Worm (Caenorhabditis elegans) whole organism, L1 larva: ENCODE measurements around the gene C45G9.9.

Experiments used
- C16A3.4 ChIP-seq: fragments of 150-350 bp; optimal IDR thresholded peaks from 2 replicates; lab custom pipeline; 2014; ENCODE audit warnings: missing biosample characterization, missing genetic modification characterization
- F16B12.6 ChIP-seq: fragments of 150-350 bp; optimal IDR thresholded peaks from 2 replicates; lab custom pipeline; 2014; ENCODE audit warnings: missing biosample characterization, missing genetic modification characterization
- Y116A8C.19 ChIP-seq: sonication (generic microtip); optimal IDR thresholded peaks from 2 replicates; lab custom pipeline; 2016; ENCODE audit warnings: missing compliant biosample characterization, missing genetic modification characterization, borderline replicate concordance
- aha-1 ChIP-seq: fragments of 150-350 bp; optimal IDR thresholded peaks from 2 replicates; lab custom pipeline; 2014; ENCODE audit warnings: missing biosample characterization, missing genetic modification characterization
- aly-2 ChIP-seq: fragments of 150-350 bp; optimal IDR thresholded peaks from 2 replicates; lab custom pipeline; 2014; ENCODE audit warnings: missing biosample characterization, missing genetic modification characterization
- blmp-1 ChIP-seq: fragments of 150-350 bp; optimal IDR thresholded peaks from 2 replicates; lab custom pipeline; 2014; ENCODE audit warnings: missing biosample characterization, missing genetic modification characterization
- ceh-8 ChIP-seq: fragments of 200-800 bp; sonication (Bioruptor generic); optimal IDR thresholded peaks from 2 replicates; lab custom pipeline; 2018; ENCODE audit warnings: mild to moderate bottlenecking, missing genetic modification characterization, moderate library complexity, missing compliant biosample characterization
- ceh-82 ChIP-seq, 3 experiments: fragments of 150-350 bp in 1 of 3; sonication (generic microtip) in 2 of 3; optimal IDR thresholded peaks; 2 replicates each; lab custom pipeline; 2014 to 2017; ENCODE audit warnings: missing biosample characterization in 3 of 3, missing genetic modification characterization in 3 of 3
- ceh-88 ChIP-seq: fragments of 200-800 bp; sonication (Bioruptor generic); IDR thresholded peaks from 2 replicates; pipeline ENCODE4 v1.3.6; 2022; ENCODE audit warnings: missing genetic modification characterization, missing compliant biosample characterization
- ces-1 ChIP-seq: fragments of 150-350 bp; optimal IDR thresholded peaks from 2 replicates; lab custom pipeline; 2014; ENCODE audit warnings: missing biosample characterization, missing genetic modification reagents, missing genetic modification characterization
- efl-1 ChIP-seq, 4 experiments: fragments of 150-350 bp; optimal IDR thresholded peaks in 3 of 4; peaks in 1 of 4; 1 replicate in 1 of 4; 2 replicates in 3 of 4; lab custom pipeline; 2014; ENCODE audit warnings: missing biosample characterization in 2 of 4, missing genetic modification characterization in 2 of 4, missing genetic modification reagents in 2 of 4
- egl-27 ChIP-seq, 2 experiments: fragments of 150-350 bp in 1 of 2; sonication (generic microtip); optimal IDR thresholded peaks; 3 replicates each; lab custom pipeline; 2017 to 2018; ENCODE audit warnings: missing biosample characterization in 2 of 2, missing genetic modification characterization in 2 of 2, missing genetic modification reagents in 2 of 2
- elt-2 ChIP-seq: sonication (generic microtip); optimal IDR thresholded peaks from 2 replicates; lab custom pipeline; 2016; ENCODE audit warnings: missing genetic modification characterization, mild to moderate bottlenecking, inconsistent platforms, missing compliant biosample characterization, missing genetic modification reagents
- elt-3 ChIP-seq, 6 experiments: fragments of 150-350 bp in 1 of 6; sonication (generic microtip); optimal IDR thresholded peaks; 2 replicates each; lab custom pipeline; 2017 to 2018; ENCODE audit warnings: missing biosample characterization in 6 of 6, missing genetic modification characterization in 6 of 6, inconsistent platforms in 1 of 6
- fkh-4 ChIP-seq: sonication (generic microtip); optimal IDR thresholded peaks from 2 replicates; lab custom pipeline; 2016; ENCODE audit warnings: missing compliant biosample characterization, missing genetic modification characterization, borderline replicate concordance
- fkh-8 ChIP-seq: sonication (generic microtip); optimal IDR thresholded peaks from 2 replicates; lab custom pipeline; 2016; ENCODE audit warnings: mild to moderate bottlenecking, missing genetic modification characterization, missing compliant biosample characterization
- hlh-4 ChIP-seq: sonication (generic microtip); optimal IDR thresholded peaks from 2 replicates; lab custom pipeline; 2016; ENCODE audit warnings: mild to moderate bottlenecking, missing genetic modification characterization, missing compliant biosample characterization
- isw-1 ChIP-seq: fragments of 200-800 bp; sonication (Bioruptor generic); IDR thresholded peaks from 2 replicates; pipeline ENCODE4 v1.3.6; 2022; ENCODE audit warnings: missing genetic modification characterization, missing compliant biosample characterization
- jun-1 ChIP-seq: fragments of 150-350 bp; optimal IDR thresholded peaks from 2 replicates; lab custom pipeline; 2014; ENCODE audit warnings: missing biosample characterization, missing genetic modification reagents, missing genetic modification characterization
- lin-14 ChIP-seq: fragments of 200-800 bp; sonication (Bioruptor generic); optimal IDR thresholded peaks from 2 replicates; lab custom pipeline; 2018; ENCODE audit warnings: mild to moderate bottlenecking, missing genetic modification characterization, moderate library complexity, missing compliant biosample characterization
- lin-15B ChIP-seq: fragments of 150-350 bp; sonication (generic microtip); optimal IDR thresholded peaks from 3 replicates; lab custom pipeline; 2014; ENCODE audit warnings: missing biosample characterization, missing genetic modification characterization
- lin-35 ChIP-seq, 2 experiments: fragments of 150-350 bp; optimal IDR thresholded peaks; 2 replicates each; lab custom pipeline; 2014; ENCODE audit warnings: missing biosample characterization in 2 of 2, missing genetic modification characterization in 2 of 2, missing genetic modification reagents in 2 of 2
- lsy-2 ChIP-seq, 2 experiments: fragments of 150-350 bp; optimal IDR thresholded peaks; 2 replicates each; lab custom pipeline; 2014; ENCODE audit warnings: missing biosample characterization in 2 of 2, missing genetic modification characterization in 2 of 2
- mab-9 ChIP-seq: fragments of 200-800 bp; sonication (Bioruptor generic); IDR thresholded peaks from 2 replicates; pipeline ENCODE4 v1.3.6; 2022; ENCODE audit warnings: missing genetic modification reagents, missing genetic modification characterization, missing compliant biosample characterization
- mdl-1 ChIP-seq, 2 experiments: fragments of 150-350 bp; optimal IDR thresholded peaks; 2 replicates each; lab custom pipeline; 2014 to 2017; ENCODE audit warnings: missing biosample characterization in 2 of 2, missing genetic modification characterization in 2 of 2, inconsistent platforms in 1 of 2
- mef-2 ChIP-seq: fragments of 150-350 bp; optimal IDR thresholded peaks from 2 replicates; lab custom pipeline; 2014; ENCODE audit warnings: missing biosample characterization, missing genetic modification characterization
- mep-1 ChIP-seq: fragments of 150-350 bp; optimal IDR thresholded peaks from 2 replicates; lab custom pipeline; 2014; ENCODE audit warnings: missing biosample characterization, missing genetic modification characterization
- nhr-19 ChIP-seq: fragments of 200-800 bp; sonication (Bioruptor generic); conservative IDR thresholded peaks from 2 replicates; pipeline ENCODE4 v1.3.6; 2022; ENCODE audit warnings: missing genetic modification characterization, missing compliant biosample characterization
- nhr-20 ChIP-seq: sonication (generic microtip); optimal IDR thresholded peaks from 2 replicates; lab custom pipeline; 2016; ENCODE audit warnings: mild to moderate bottlenecking, missing genetic modification characterization, missing compliant biosample characterization
- nhr-237 ChIP-seq: fragments of 150-350 bp; optimal IDR thresholded peaks from 2 replicates; lab custom pipeline; 2014; ENCODE audit warnings: missing biosample characterization, missing genetic modification characterization
- nhr-47 ChIP-seq: sonication (generic microtip); optimal IDR thresholded peaks from 2 replicates; lab custom pipeline; 2016; ENCODE audit warnings: mild to moderate bottlenecking, missing genetic modification characterization, moderate library complexity, missing compliant biosample characterization
- nhr-71 ChIP-seq: sonication (generic microtip); optimal IDR thresholded peaks from 2 replicates; lab custom pipeline; 2016; ENCODE audit warnings: mild to moderate bottlenecking, missing genetic modification characterization, moderate library complexity, missing compliant biosample characterization
- nhr-76 ChIP-seq: sonication (generic microtip); optimal IDR thresholded peaks from 2 replicates; lab custom pipeline; 2017; ENCODE audit warnings: missing biosample characterization, missing genetic modification characterization
- nhr-77 ChIP-seq: fragments of 150-350 bp; optimal IDR thresholded peaks from 2 replicates; lab custom pipeline; 2014; ENCODE audit warnings: missing biosample characterization, missing genetic modification characterization
- nhr-84 ChIP-seq: sonication (generic microtip); optimal IDR thresholded peaks from 2 replicates; lab custom pipeline; 2017; ENCODE audit warnings: missing biosample characterization, missing genetic modification characterization
- nhr-85 ChIP-seq: sonication (generic microtip); peaks from one replicate; lab custom pipeline; 2016; ENCODE audit warnings: missing genetic modification characterization, inconsistent platforms, missing compliant biosample characterization
- nhr-90 ChIP-seq: sonication (generic microtip); optimal IDR thresholded peaks from 2 replicates; lab custom pipeline; 2016; ENCODE audit warnings: mild to moderate bottlenecking, missing genetic modification characterization, missing compliant biosample characterization; ENCODE audit not compliant: poor library complexity
- pag-3 ChIP-seq: sonication (generic microtip); optimal IDR thresholded peaks from 2 replicates; lab custom pipeline; 2017; ENCODE audit warnings: missing genetic modification characterization, mild to moderate bottlenecking, missing compliant biosample characterization, antibody characterized with exemption, borderline replicate concordance; ENCODE audit not compliant: insufficient read depth
- pqm-1 ChIP-seq: sonication (generic microtip); optimal IDR thresholded peaks from 3 replicates; lab custom pipeline; 2017; ENCODE audit warnings: missing biosample characterization, missing genetic modification characterization
- rnt-1 ChIP-seq: sonication (generic microtip); optimal IDR thresholded peaks from 2 replicates; lab custom pipeline; 2016; ENCODE audit warnings: mild to moderate bottlenecking, missing genetic modification characterization, moderate library complexity, missing compliant biosample characterization
- snu-23 ChIP-seq: sonication (generic microtip); optimal IDR thresholded peaks from 2 replicates; lab custom pipeline; 2016; ENCODE audit warnings: missing genetic modification characterization, missing compliant biosample characterization
- sptf-1 ChIP-seq: fragments of 150-350 bp; optimal IDR thresholded peaks from 2 replicates; lab custom pipeline; 2014; ENCODE audit warnings: missing biosample characterization, missing genetic modification characterization
- tlp-1 ChIP-seq: fragments of 150-350 bp; optimal IDR thresholded peaks from 2 replicates; lab custom pipeline; 2014; ENCODE audit warnings: missing biosample characterization, missing genetic modification characterization
- unc-130 ChIP-seq: fragments of 150-350 bp; optimal IDR thresholded peaks from 2 replicates; lab custom pipeline; 2017; ENCODE audit warnings: missing biosample characterization, missing genetic modification characterization, inconsistent platforms
- unc-30 ChIP-seq: sonication (generic microtip); optimal IDR thresholded peaks from 2 replicates; lab custom pipeline; 2017; ENCODE audit warnings: missing biosample characterization, missing genetic modification characterization
- unc-98 ChIP-seq: fragments of 200-800 bp; sonication (Bioruptor generic); IDR thresholded peaks from 2 replicates; pipeline ENCODE4 v1.3.6; 2022; ENCODE audit warnings: missing genetic modification characterization, missing compliant biosample characterization
- vab-15 ChIP-seq: sonication (generic microtip); optimal IDR thresholded peaks from 2 replicates; lab custom pipeline; 2017; ENCODE audit warnings: missing genotype, mild to moderate bottlenecking, missing genetic modification characterization, missing compliant biosample characterization

The C45G9.9 gene

DNA sequence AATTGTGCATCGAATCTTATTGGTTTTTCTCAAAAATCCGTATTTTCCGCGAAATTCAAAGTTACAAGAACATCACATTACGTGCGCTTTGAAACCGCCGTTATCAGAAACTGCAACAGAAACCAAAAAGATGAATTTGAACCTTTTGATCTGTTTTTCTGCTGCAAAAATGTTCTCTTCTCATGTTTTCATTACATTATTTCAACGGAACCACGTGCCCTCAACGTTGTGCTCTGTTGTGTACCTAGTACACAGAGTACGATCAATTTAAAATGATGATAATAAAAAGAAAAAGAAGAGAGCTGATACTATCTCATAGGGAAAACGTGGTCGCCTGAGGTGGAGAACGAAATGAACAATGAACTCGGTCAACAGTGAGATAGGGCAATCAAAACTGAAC, 22.5 kb upstream of the C45G9.9 start (continued):
- no peak for TF ChIP-seq nhr-237 (tag; lab: Kevin White, UChicago)
- no peak for TF ChIP-seq vab-15 (tag; lab: Kevin White, UChicago)
- TF ChIP-seq nhr-47 (tag; lab: Kevin White, UChicago), result peak; percentile 80
- peak; percentile 44 for TF ChIP-seq blmp-1 (tag; lab: Kevin White, UChicago)
- peak; percentile 8 for TF ChIP-seq fkh-8 (tag; lab: Kevin White, UChicago)
- TF ChIP-seq ceh-82 (tag; optimal IDR thresholded peaks at IDR 0.05; lab: Kevin White, UChicago), result peak in 1 of 3 experiments; percentile 11
- no peak for TF ChIP-seq Y116A8C.19 (tag; lab: Kevin White, UChicago)
- TF ChIP-seq F16B12.6 (tag; lab: Kevin White, UChicago), result no peak
- TF ChIP-seq elt-3 (tag; optimal IDR thresholded peaks at IDR 0.05; lab: Kevin White, UChicago), result peak in 3 of 6 experiments; percentile 18 to 95 (median 72)
- peak in 1 of 2 experiments; percentile 97 for TF ChIP-seq mdl-1 (tag; optimal IDR thresholded peaks at IDR 0.05; lab: Kevin White, UChicago)
- peak; percentile 90 for TF ChIP-seq unc-130
- TF ChIP-seq nhr-19 (GFP tag; lab: Robert Waterston, UW), result peak; percentile 97
- TF ChIP-seq ces-1 (GFP tag; lab: Kevin White, UChicago), result no peak
- no peak for TF ChIP-seq egl-27 (tag; optimal IDR thresholded peaks at IDR 0.05; lab: Kevin White, UChicago)
- no peak for TF ChIP-seq hlh-4
- no peak for TF ChIP-seq aly-2 (tag; lab: Kevin White, UChicago)
- TF ChIP-seq pqm-1, result no peak
- TF ChIP-seq lsy-2 (tag; optimal IDR thresholded peaks at IDR 0.05; lab: Kevin White, UChicago), result peak; percentile 46 to 60
- TF ChIP-seq C16A3.4 (tag; lab: Kevin White, UChicago), result peak; percentile 68
- TF ChIP-seq nhr-84 (tag; lab: Kevin White, UChicago), result no peak
- TF ChIP-seq nhr-90 (tag; lab: Kevin White, UChicago), result peak; percentile 90
- peak; percentile 43 for TF ChIP-seq mep-1

- TF ChIP-seq blmp-1 (tag; lab: Kevin White, UChicago) (peak; percentile 39), sptf-1 (no peak), unc-98 (GFP tag; lab: Robert Waterston, UW) (no peak), jun-1 (tag; lab: Kevin White, UChicago) (no peak), nhr-71 (peak; percentile 43), mef-2 (tag; lab: Kevin White, UChicago) (no peak), lsy-2 (tag; optimal IDR thresholded peaks at IDR 0.05; lab: Kevin White, UChicago) (peak in 1 of 2 experiments; percentile 4), isw-1 (no peak), tlp-1 (tag; lab: Kevin White, UChicago) (no peak), aha-1 (tag; lab: Kevin White, UChicago) (no peak), snu-23 (GFP tag; lab: Kevin White, UChicago) (peak; percentile 35), efl-1 (optimal IDR thresholded peaks at IDR 0.05; lab: Kevin White, UChicago) (peak in 1 of 2 experiments; percentile 6), efl-1 (GFP tag; optimal IDR thresholded peaks at IDR 0.05 in 1 of 2; lab: Kevin White, UChicago) (peak in 1 of 2 experiments; percentile 88), ceh-82 (tag; optimal IDR thresholded peaks at IDR 0.05; lab: Kevin White, UChicago) (no peak), lin-15B (tag; lab: Kevin White, UChicago) (no peak), mdl-1 (tag; optimal IDR thresholded peaks at IDR 0.05; lab: Kevin White, UChicago) (peak in 1 of 2 experiments; percentile 57), lin-14 (GFP tag; lab: Kevin White, UChicago) (peak; percentile 53), lin-35 (GFP tag; optimal IDR thresholded peaks at IDR 0.05; lab: Kevin White, UChicago) (peak in 1 of 2 experiments; percentile 7), pag-3 (tag; lab: Kevin White, UChicago) (no peak), nhr-20 (peak; percentile 57), rnt-1 (tag; lab: Kevin White, UChicago) (no peak), nhr-85 (peak; percentile 57), F16B12.6 (tag; lab: Kevin White, UChicago) (no peak), mep-1 (peak; percentile 21), elt-2 (tag; lab: Kevin White, UChicago) (peak; percentile 48), nhr-19 (GFP tag; lab: Robert Waterston, UW) (peak; percentile 49), ceh-88 (GFP tag; lab: Robert Waterston, UW) (no peak), nhr-76 (tag; lab: Kevin White, UChicago) (no peak), nhr-77 (tag; lab: Kevin White, UChicago) (peak; percentile 2), fkh-4 (tag; lab: Kevin White, UChicago) (no peak), mab-9 (GFP tag; lab: Robert Waterston, UW) (no peak), unc-30 (tag; lab: Kevin White, UChicago) (no peak), ceh-8 (no peak)
- TF ChIP-seq, all 84 proteins: peak for 14
Observed at ce11 chrIII:5077150-5077814, 21.7 kb upstream of the C45G9.9 start, which contains the start of gene alh-1. Gene alh-1, plus strand, starts transcription at chrIII:5077764.
